Worm (Caenorhabditis elegans) whole organism, late embryonic: ENCODE measurements around the gene nrx-1.

Experiments used
- C08G9.2 ChIP-seq: sonication (generic microtip); optimal IDR thresholded peaks from 2 replicates; lab custom pipeline; 2016; ENCODE audit warnings: mild to moderate bottlenecking, missing genetic modification characterization, moderate library complexity, missing compliant biosample characterization
- F13H6.1 ChIP-seq: sonication (generic microtip); optimal IDR thresholded peaks from 2 replicates; lab custom pipeline; 2016; ENCODE audit warnings: missing genetic modification characterization, missing compliant biosample characterization
- K02D7.2 ChIP-seq: sonication (generic microtip); optimal IDR thresholded peaks from 2 replicates; lab custom pipeline; 2017; ENCODE audit warnings: mild to moderate bottlenecking, missing genetic modification characterization, missing compliant biosample characterization
- K09A11.1 ChIP-seq: sonication (generic microtip); optimal IDR thresholded peaks from 2 replicates; lab custom pipeline; 2017; ENCODE audit warnings: antibody characterized with exemption, mild to moderate bottlenecking, missing genetic modification characterization, missing compliant biosample characterization; ENCODE audit not compliant: insufficient read depth
- ceh-14 ChIP-seq: sonication (generic microtip); optimal IDR thresholded peaks from 2 replicates; lab custom pipeline; 2016; ENCODE audit warnings: missing genotype, missing genetic modification characterization, missing compliant biosample characterization
- ceh-18 ChIP-seq: sonication (generic microtip); optimal IDR thresholded peaks from 2 replicates; lab custom pipeline; 2016; ENCODE audit warnings: missing genetic modification characterization, missing compliant biosample characterization
- ceh-19 ChIP-seq: fragments of 200-800 bp; sonication (Bioruptor generic); optimal IDR thresholded peaks from 2 replicates; lab custom pipeline; 2018; ENCODE audit warnings: mild to moderate bottlenecking, missing genetic modification characterization, missing compliant biosample characterization
- ceh-2 ChIP-seq: sonication (generic microtip); optimal IDR thresholded peaks from 2 replicates; lab custom pipeline; 2016; ENCODE audit warnings: missing genotype, missing genetic modification characterization, missing compliant biosample characterization
- ceh-31 ChIP-seq: sonication (generic microtip); optimal IDR thresholded peaks from 2 replicates; lab custom pipeline; 2016; ENCODE audit warnings: missing genetic modification characterization, missing compliant biosample characterization
- ceh-45 ChIP-seq: fragments of 200-800 bp; sonication (Bioruptor generic); IDR thresholded peaks from 2 replicates; pipeline ENCODE4 v1.3.6; 2022; ENCODE audit warnings: missing genetic modification reagents, missing genetic modification characterization, missing compliant biosample characterization
- dmd-4 ChIP-seq: sonication (generic microtip); optimal IDR thresholded peaks from 2 replicates; lab custom pipeline; 2016; ENCODE audit warnings: borderline replicate concordance, missing genetic modification characterization, missing compliant biosample characterization
- elt-2 ChIP-seq: sonication (generic microtip); optimal IDR thresholded peaks from 2 replicates; lab custom pipeline; 2016; ENCODE audit warnings: missing genetic modification reagents, missing genetic modification characterization, missing compliant biosample characterization
- elt-4 ChIP-seq: sonication (generic microtip); optimal IDR thresholded peaks from 2 replicates; lab custom pipeline; 2016; ENCODE audit warnings: missing genetic modification characterization, missing compliant biosample characterization
- ets-4 ChIP-seq: sonication (generic microtip); optimal IDR thresholded peaks from 2 replicates; lab custom pipeline; 2016; ENCODE audit warnings: missing genetic modification characterization, missing compliant biosample characterization
- fkh-10 ChIP-seq: fragments of 150-350 bp; optimal IDR thresholded peaks from 2 replicates; lab custom pipeline; 2014; ENCODE audit warnings: missing biosample characterization, missing genetic modification reagents, missing genetic modification characterization
- gmeb-2 ChIP-seq: sonication (generic microtip); optimal IDR thresholded peaks from 2 replicates; lab custom pipeline; 2016; ENCODE audit warnings: missing genetic modification characterization, inconsistent platforms, missing compliant biosample characterization
- hlh-13 ChIP-seq: fragments of 200-800 bp; sonication (Bioruptor generic); optimal IDR thresholded peaks from 2 replicates; lab custom pipeline; 2018; ENCODE audit warnings: mild to moderate bottlenecking, missing genetic modification characterization, missing compliant biosample characterization
- hlh-15 ChIP-seq: sonication (generic microtip); optimal IDR thresholded peaks from 2 replicates; lab custom pipeline; 2016; ENCODE audit warnings: missing genetic modification characterization, missing compliant biosample characterization
- hlh-30 ChIP-seq: sonication (generic microtip); optimal IDR thresholded peaks from 2 replicates; lab custom pipeline; 2017; ENCODE audit warnings: antibody characterized with exemption, missing genetic modification characterization, missing compliant biosample characterization; ENCODE audit not compliant: insufficient read depth
- lin-11 ChIP-seq: fragments of 200-800 bp; sonication (Bioruptor generic); optimal IDR thresholded peaks from 2 replicates; lab custom pipeline; 2018; ENCODE audit warnings: mild to moderate bottlenecking, missing genetic modification characterization, missing compliant biosample characterization
- mec-3 ChIP-seq: sonication (generic microtip); optimal IDR thresholded peaks from 2 replicates; lab custom pipeline; 2016; ENCODE audit warnings: borderline replicate concordance, missing genetic modification characterization, missing compliant biosample characterization
- nfya-1 ChIP-seq: sonication (generic microtip); optimal IDR thresholded peaks from 2 replicates; lab custom pipeline; 2017; ENCODE audit warnings: missing genetic modification characterization, mild to moderate bottlenecking, missing compliant biosample characterization, antibody characterized with exemption, moderate library complexity
- nhr-11 ChIP-seq: fragments of 150-350 bp; optimal IDR thresholded peaks from 2 replicates; lab custom pipeline; 2014; ENCODE audit warnings: missing biosample characterization, missing genetic modification characterization
- npax-4 ChIP-seq: sonication (generic microtip); optimal IDR thresholded peaks from 2 replicates; lab custom pipeline; 2016; ENCODE audit warnings: missing genetic modification characterization, missing compliant biosample characterization
- odd-2 ChIP-seq: sonication (generic microtip); optimal IDR thresholded peaks from 2 replicates; lab custom pipeline; 2017; ENCODE audit warnings: antibody characterized with exemption, mild to moderate bottlenecking, missing genetic modification characterization, missing compliant biosample characterization
- pag-3 ChIP-seq: sonication (generic microtip); optimal IDR thresholded peaks from 2 replicates; lab custom pipeline; 2016; ENCODE audit warnings: missing compliant biosample characterization, missing genetic modification characterization, borderline replicate concordance
- pqm-1 ChIP-seq: sonication (generic microtip); optimal IDR thresholded peaks from 2 replicates; lab custom pipeline; 2016; ENCODE audit warnings: missing genetic modification characterization, missing compliant biosample characterization
- pros-1 ChIP-seq: fragments of 150-350 bp; optimal IDR thresholded peaks from 2 replicates; lab custom pipeline; 2014; ENCODE audit warnings: missing biosample characterization, missing genetic modification reagents, missing genetic modification characterization
- sdc-2 ChIP-seq: sonication (generic microtip); optimal IDR thresholded peaks from 2 replicates; lab custom pipeline; 2016; ENCODE audit warnings: missing genotype, missing genetic modification characterization, missing compliant biosample characterization
- tbx-2 ChIP-seq: sonication (generic microtip); optimal IDR thresholded peaks from 2 replicates; lab custom pipeline; 2016; ENCODE audit warnings: missing genetic modification characterization, missing compliant biosample characterization
- tbx-7 ChIP-seq: sonication (generic microtip); optimal IDR thresholded peaks from 2 replicates; lab custom pipeline; 2016; ENCODE audit warnings: missing genotype, missing genetic modification characterization, missing compliant biosample characterization
- ttx-3 ChIP-seq: sonication (generic microtip); optimal IDR thresholded peaks from 2 replicates; lab custom pipeline; 2016; ENCODE audit warnings: missing genetic modification reagents, missing genetic modification characterization, missing compliant biosample characterization
- unc-42 ChIP-seq: sonication (generic microtip); optimal IDR thresholded peaks from 2 replicates; lab custom pipeline; 2016; ENCODE audit warnings: missing genotype, missing genetic modification characterization, missing compliant biosample characterization
- unc-86 ChIP-seq: sonication (generic microtip); optimal IDR thresholded peaks from 2 replicates; lab custom pipeline; 2016; ENCODE audit warnings: missing genetic modification characterization, missing compliant biosample characterization
- zip-5 ChIP-seq: sonication (generic microtip); optimal IDR thresholded peaks from 2 replicates; lab custom pipeline; 2016; ENCODE audit warnings: missing genetic modification characterization, missing compliant biosample characterization
- ztf-16 ChIP-seq: sonication (generic microtip); optimal IDR thresholded peaks from 2 replicates; lab custom pipeline; 2017; ENCODE audit warnings: missing genetic modification characterization, missing compliant biosample characterization

nrx-1 gene

DNA sequence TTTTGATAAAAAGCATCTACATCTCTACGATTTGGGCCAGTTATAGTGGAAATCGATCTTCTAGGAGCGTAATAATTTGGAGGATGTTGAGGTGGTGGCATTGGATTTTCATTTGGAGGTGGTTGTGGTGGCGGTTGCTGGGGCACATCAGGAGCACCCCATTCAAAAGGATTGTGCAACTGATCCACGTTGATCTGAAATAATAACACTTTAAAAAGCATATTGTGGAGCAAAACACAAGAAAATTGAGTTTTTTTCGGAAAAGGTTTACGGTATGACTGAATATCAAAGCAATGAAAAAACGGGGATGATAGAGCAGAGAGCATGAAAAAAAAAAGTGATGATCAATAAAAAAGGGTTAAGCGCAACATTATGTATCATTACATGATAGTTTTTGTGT, 40.8 kb downstream of the nrx-1 start, which contains the start of gene saeg-1:
saeg-1 (minus strand) TSS at position 101 of the 400 bp plus-strand sequence.
- TF ChIP-seq nfya-1 (tag; lab: Kevin White, UChicago) (no peak), zip-5 (tag; lab: Kevin White, UChicago) (no peak), odd-2 (tag; lab: Kevin White, UChicago) (no peak), ceh-2 (tag; lab: Kevin White, UChicago) (no peak), unc-86 (tag; lab: Kevin White, UChicago) (no peak), dmd-4 (tag; lab: Kevin White, UChicago) (no peak), lin-11 (tag; lab: Kevin White, UChicago) (no peak), npax-4 (tag; lab: Kevin White, UChicago) (no peak), elt-2 (tag; lab: Kevin White, UChicago) (no peak), ztf-16 (tag; lab: Kevin White, UChicago) (no peak)
- TF ChIP-seq, all 69 proteins: peak for 0

DNA sequence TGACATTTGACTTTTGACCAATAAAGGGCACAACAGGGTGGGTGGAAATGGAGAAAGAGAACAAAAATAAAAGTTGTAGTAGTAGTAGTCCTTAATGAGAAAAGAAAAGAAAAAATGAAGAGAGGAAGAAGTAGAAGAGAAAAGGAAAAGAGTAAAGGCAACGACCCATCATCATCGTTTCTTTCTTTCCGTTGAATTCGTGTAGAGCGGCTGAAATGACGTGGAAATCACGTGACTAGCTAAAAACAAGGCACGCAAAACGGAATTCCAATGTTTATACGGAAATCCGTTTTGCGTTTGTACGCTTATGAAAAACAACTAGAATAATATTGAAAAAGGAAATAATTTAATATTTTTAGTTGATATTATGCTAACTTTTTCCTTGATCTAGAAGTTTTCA, 42.8 kb downstream of the nrx-1 start:
- TF ChIP-seq ceh-14 (tag; lab: Kevin White, UChicago), result no peak
- TF ChIP-seq K09A11.1 (tag; lab: Kevin White, UChicago), result no peak
- TF ChIP-seq hlh-13 (GFP tag; lab: Kevin White, UChicago), result no peak
- no peak for TF ChIP-seq elt-4 (tag; lab: Kevin White, UChicago)
- TF ChIP-seq K02D7.2 (tag; lab: Kevin White, UChicago), result no peak
- TF ChIP-seq odd-2 (tag; lab: Kevin White, UChicago), result no peak
- TF ChIP-seq ceh-45 (GFP tag; lab: Robert Waterston, UW), result no peak
- peak; percentile 42 for TF ChIP-seq hlh-30

DNA sequence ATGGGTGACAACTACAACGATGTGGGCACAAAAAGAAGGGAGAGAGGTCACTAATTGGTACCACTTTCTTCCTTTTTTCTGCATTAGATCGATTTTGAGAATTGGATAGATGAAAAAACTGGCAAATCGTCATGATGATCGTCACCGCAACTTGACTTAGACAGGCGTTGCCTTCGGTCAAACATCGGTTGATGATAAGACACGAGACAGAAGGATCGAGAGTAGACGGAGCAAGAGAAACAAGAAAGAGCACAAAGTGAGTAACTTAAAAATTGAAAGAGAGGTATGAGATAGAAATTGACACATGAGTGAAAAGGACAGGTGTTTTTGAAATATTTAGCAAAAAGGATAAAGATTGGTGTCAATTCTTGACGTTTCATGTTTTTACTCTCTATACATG, 45.2 kb downstream of the nrx-1 start:
- TF ChIP-seq gmeb-2 (tag; lab: Kevin White, UChicago) (no peak), pag-3 (tag; lab: Kevin White, UChicago) (no peak), ttx-3 (tag; lab: Kevin White, UChicago) (no peak), mec-3 (tag; lab: Kevin White, UChicago) (no peak), ztf-16 (tag; lab: Kevin White, UChicago) (no peak), elt-2 (tag; lab: Kevin White, UChicago) (no peak), lin-11 (tag; lab: Kevin White, UChicago) (no peak), ceh-19 (GFP tag; lab: Kevin White, UChicago) (no peak), F13H6.1 (no peak), K09A11.1 (tag; lab: Kevin White, UChicago) (no peak), ets-4 (no peak)

DNA sequence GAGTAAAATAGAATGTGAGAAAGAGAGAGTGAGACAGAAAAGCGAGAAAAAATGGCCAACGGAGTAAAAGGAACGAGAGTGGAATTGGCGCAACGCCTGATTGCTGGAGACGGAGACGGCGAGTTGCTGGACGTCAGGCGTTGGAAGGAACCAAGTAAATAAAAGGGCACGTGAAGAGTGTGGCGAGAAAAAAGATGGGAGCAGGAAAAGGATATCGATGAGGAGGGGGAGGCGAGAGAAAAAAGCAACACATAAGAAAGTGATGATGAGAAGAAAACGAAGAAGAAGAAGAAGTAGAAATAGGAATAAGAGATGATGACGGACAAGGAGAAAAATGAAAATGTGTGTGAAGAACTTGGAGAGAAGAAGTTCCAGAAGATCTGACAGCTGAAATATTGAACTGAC, 46.6 kb downstream of the nrx-1 start:
- peak; percentile 22 for TF ChIP-seq sdc-2
- peak; percentile 3 for TF ChIP-seq F13H6.1
- TF ChIP-seq tbx-2 (tag; lab: Kevin White, UChicago), result peak; percentile 20
- no peak for TF ChIP-seq hlh-15 (tag; lab: Kevin White, UChicago)
- TF ChIP-seq fkh-10 (GFP tag; lab: Kevin White, UChicago), result peak; percentile 17
- peak; percentile 45 for TF ChIP-seq hlh-30
- no peak for TF ChIP-seq nhr-11
- TF ChIP-seq tbx-7 (tag; lab: Kevin White, UChicago), result no peak
- TF ChIP-seq unc-42 (tag; lab: Kevin White, UChicago), result peak; percentile 88
- TF ChIP-seq ceh-18 (tag; lab: Kevin White, UChicago), result peak; percentile 81
- no peak for TF ChIP-seq pqm-1
- no peak for TF ChIP-seq mec-3 (tag; lab: Kevin White, UChicago)
- peak; percentile 47 for TF ChIP-seq nfya-1 (tag; lab: Kevin White, UChicago)
- TF ChIP-seq ceh-14 (tag; lab: Kevin White, UChicago), result peak; percentile 35
- TF ChIP-seq C08G9.2 (tag; lab: Kevin White, UChicago), result peak; percentile 29
- TF ChIP-seq pros-1 (tag; lab: Kevin White, UChicago), result peak; percentile 12
- peak; percentile 58 for TF ChIP-seq ceh-31 (tag; lab: Kevin White, UChicago)
